Fruit fly (Drosophila melanogaster): Measurements from ENCODE around the gene ranshi.

Gene ranshi

dm6 chr3R:8744198-8744597 is 14.7 kb upstream of the ranshi start (continued):
- TF ChIP-seq tio (GFP tag; optimal IDR thresholded peaks at IDR 0.05) (peak; percentile 26), seq (GFP tag; IDR thresholded peaks at IDR 0.05) (no peak), D (optimal IDR thresholded peaks at IDR 0.05) (no peak), D (GFP tag; optimal IDR thresholded peaks at IDR 0.05) (no peak), CG9932 (GFP tag; IDR thresholded peaks at IDR 0.05) (peak; percentile 39; the same call in 1 of the 2 replicates), CG8944 (GFP tag; optimal IDR thresholded peaks at IDR 0.05) (peak; percentile 51), mam (GFP tag; optimal IDR thresholded peaks at IDR 0.05) (peak; percentile 2), Atf-2 (GFP tag; optimal IDR thresholded peaks at IDR 0.05) (peak; percentile 29), Max (GFP tag; optimal IDR thresholded peaks at IDR 0.05) (peak; percentile 14), zen (tag; optimal IDR thresholded peaks at IDR 0.05) (no peak), CG15479 (GFP tag; optimal IDR thresholded peaks at IDR 0.05) (no peak), CG16863 (GFP tag; optimal IDR thresholded peaks at IDR 0.05) (peak; percentile 26), Dref (GFP tag; IDR thresholded peaks at IDR 0.05) (no peak), zfh1 (GFP tag; IDR thresholded peaks at IDR 0.05) (peak; percentile 40; the same call in 1 of the 3 replicates), CG10209 (GFP tag; optimal IDR thresholded peaks at IDR 0.05) (peak; percentile 54), Myb (GFP tag; optimal IDR thresholded peaks at IDR 0.05) (no peak), CG14860 (GFP tag; IDR thresholded peaks at IDR 0.05; ENCODE audit: partially characterized antibody) (no peak), BtbVII (GFP tag; optimal IDR thresholded peaks at IDR 0.05) (peak; percentile 51), CG10979 (tag; optimal IDR thresholded peaks at IDR 0.05) (no peak), hth (optimal IDR thresholded peaks at IDR 0.05) (no peak), bowl (GFP tag; IDR thresholded peaks at IDR 0.05) (no peak), unc-4 (GFP tag; IDR thresholded peaks at IDR 0.05; ENCODE audit: partially characterized antibody) (no peak), wek (GFP tag; optimal IDR thresholded peaks at IDR 0.05) (no peak), lola (GFP tag; optimal IDR thresholded peaks at IDR 0.05) (no peak), hbn (GFP tag; IDR thresholded peaks at IDR 0.05; ENCODE audit: partially characterized antibody) (no peak), gro (GFP tag; optimal IDR thresholded peaks at IDR 0.05) (no peak), CG18476 (GFP tag; optimal IDR thresholded peaks at IDR 0.05) (no peak), grau (tag; optimal IDR thresholded peaks at IDR 0.05) (peak; percentile 91), chm (GFP tag; IDR thresholded peaks at IDR 0.05) (peak; percentile 54; the same call in 1 of the 2 replicates), emc (GFP tag; optimal IDR thresholded peaks at IDR 0.05) (no peak), CG4617 (GFP tag; optimal IDR thresholded peaks at IDR 0.05; ENCODE audit: borderline replicate concordance) (no peak), CG10274 (GFP tag; optimal IDR thresholded peaks at IDR 0.05) (no peak), Mad (GFP tag; optimal IDR thresholded peaks at IDR 0.05) (peak; percentile 35), az2 (GFP tag; optimal IDR thresholded peaks at IDR 0.05) (peak; percentile 34), CG5953 (GFP tag; IDR thresholded peaks at IDR 0.05) (no peak), CG14050 (GFP tag; IDR thresholded peaks at IDR 0.05) (peak; percentile 12; the same call in 2 of the 3 replicates), Sry-δ (GFP tag; optimal IDR thresholded peaks at IDR 0.05) (no peak), CTCF (GFP tag; optimal IDR thresholded peaks at IDR 0.05) (no peak), CG6765 (GFP tag; optimal IDR thresholded peaks at IDR 0.05) (no peak), CG11093 (GFP tag; IDR thresholded peaks at IDR 0.05) (0 out of 3 replicates have a peak, but pooled peaks have one; percentile 24), CG11560 (tag; IDR thresholded peaks at IDR 0.05) (no peak), Doc3 (GFP tag; IDR thresholded peaks at IDR 0.05; ENCODE audit: partially characterized antibody) (no peak), Doc2 (GFP tag; IDR thresholded peaks at IDR 0.05) (no peak), Nf-YA (GFP tag; IDR thresholded peaks at IDR 0.05) (no peak), chinmo (GFP tag; IDR thresholded peaks at IDR 0.05; ENCODE audit: partially characterized antibody) (0 out of 4 replicates have a peak, but pooled peaks have one; percentile 17), usp (GFP tag; optimal IDR thresholded peaks at IDR 0.05) (no peak), Dp (GFP tag; optimal IDR thresholded peaks at IDR 0.05) (no peak), CG9797 (GFP tag; optimal IDR thresholded peaks at IDR 0.05) (no peak), onecut (GFP tag; IDR thresholded peaks at IDR 0.05) (no peak), CG14667 (GFP tag; IDR thresholded peaks at IDR 0.05) (0 out of 2 replicates have a peak, but pooled peaks have one; percentile 27), CG12769 (tag; optimal IDR thresholded peaks at IDR 0.05) (peak; percentile 32), salm (tag; optimal IDR thresholded peaks at IDR 0.05) (no peak)

Data from whole organism, embryonic.